Fruit fly (Drosophila melanogaster) whole organism, larva: ENCODE results near the gene Glut4EF.

Experiments
- noc ChIP-seq: fragments of 200-800 bp; sonication (Bioruptor generic); optimal IDR thresholded peaks from 3 replicates; lab custom pipeline; 2019; ENCODE audit warnings: missing biosample characterization, mild to moderate bottlenecking, missing genetic modification characterization, moderate library complexity

Gene Glut4EF

DNA sequence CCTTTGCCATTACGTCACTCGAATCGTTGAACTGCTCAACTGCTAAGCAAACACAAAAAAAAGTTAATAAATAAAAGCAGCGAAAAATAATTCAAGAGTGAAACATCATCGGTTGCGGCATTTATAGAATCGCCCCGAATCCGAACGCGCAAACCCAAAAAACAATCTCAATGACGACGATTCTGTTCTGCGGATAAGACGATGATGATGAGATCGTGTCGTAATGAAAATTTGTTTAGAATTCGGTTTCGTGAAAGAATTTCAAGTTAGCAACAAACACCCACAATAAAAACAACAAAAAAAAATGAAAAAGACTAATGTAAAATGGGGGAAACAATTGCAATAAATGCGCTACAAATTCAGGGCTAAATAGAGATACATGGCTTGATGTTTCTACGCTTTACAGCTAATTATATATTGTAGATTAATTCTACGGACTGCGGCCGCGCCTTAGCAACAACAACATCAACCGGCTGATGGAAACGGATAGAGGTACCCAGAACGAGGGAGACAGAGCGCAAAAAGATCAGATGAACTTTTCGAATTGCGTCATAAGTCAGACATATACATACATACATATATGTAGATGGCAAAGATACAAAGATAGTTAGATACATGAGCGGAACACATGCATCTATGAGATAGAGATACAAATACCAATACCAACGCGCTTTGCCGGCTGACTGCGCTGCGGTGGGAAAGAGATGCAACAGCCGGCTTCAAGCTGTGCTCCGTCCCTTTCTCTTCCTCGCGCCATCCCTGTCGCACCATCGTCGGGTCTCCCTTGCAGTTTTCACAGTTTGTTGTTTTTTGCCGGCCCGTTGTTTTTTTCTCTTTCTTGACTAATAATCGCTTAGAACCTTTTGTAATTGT, 2.9 kb downstream of the Glut4EF start:
- no peak for TF ChIP-seq noc

DNA sequence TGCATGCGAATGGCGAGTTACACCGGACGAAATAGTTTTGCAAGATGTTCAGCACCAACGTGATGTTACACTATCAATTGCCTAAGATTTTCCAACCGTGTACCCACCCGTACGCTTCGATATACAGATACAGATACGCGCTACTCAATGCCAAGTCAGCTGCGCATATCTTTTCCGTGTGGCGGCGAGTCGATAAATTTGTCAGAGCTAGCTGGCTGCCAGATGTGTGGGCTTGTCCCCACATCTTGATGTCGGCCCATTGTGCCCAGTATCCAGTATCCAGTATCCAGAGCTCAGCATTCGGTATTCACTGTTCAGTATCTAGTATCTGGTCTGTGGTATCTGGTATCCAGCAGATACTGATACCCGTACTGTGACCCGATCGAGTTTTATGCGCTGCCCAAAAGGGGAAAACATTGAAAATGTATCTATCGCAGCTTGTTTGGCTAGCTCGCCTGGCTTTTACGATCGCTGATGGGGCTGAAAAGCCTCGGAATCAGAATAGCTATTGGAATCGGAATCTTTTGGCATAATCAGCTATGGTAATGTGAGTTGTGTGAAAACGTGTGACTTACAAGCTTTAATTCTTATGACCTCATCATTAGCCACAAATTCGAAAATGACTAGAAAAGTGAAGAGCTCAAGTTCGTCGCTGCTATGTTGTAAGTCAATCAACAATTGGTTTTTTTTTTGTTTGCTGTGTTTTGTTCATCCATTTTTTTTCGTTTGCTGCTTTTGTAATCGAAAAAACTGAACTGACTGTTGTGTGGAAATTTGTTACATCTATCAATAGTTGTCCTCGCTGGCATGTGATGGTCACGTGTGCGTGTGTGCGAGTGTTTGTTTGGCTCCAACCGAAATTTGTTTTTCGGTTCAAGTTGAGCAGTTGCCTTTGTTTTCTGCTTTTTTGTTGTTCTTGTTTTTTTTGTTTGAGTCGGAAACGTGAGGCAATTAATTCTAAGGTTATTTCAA, 3.8 kb downstream of the Glut4EF start:
- TF ChIP-seq noc, result no peak

DNA sequence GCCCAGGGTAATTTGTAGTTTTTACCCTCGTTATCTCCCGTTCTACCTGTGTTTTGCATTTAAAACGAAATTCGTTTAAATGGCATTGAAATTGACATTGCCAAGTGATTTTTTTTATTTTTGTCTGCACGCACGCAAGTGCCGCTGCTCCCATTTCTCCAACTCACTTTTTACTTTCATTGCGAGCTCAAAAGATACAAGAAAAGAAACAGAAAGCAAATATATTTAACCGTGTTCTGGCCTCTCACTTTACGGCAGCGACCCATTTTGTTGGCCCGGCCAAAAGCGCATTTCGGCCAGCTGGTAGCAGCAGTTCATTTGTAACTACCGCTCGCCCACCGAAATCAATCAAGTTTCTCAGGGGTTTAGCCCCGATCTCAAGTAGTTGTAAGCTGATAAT, 4.8 kb downstream of the Glut4EF start:
- no peak for TF ChIP-seq noc

DNA sequence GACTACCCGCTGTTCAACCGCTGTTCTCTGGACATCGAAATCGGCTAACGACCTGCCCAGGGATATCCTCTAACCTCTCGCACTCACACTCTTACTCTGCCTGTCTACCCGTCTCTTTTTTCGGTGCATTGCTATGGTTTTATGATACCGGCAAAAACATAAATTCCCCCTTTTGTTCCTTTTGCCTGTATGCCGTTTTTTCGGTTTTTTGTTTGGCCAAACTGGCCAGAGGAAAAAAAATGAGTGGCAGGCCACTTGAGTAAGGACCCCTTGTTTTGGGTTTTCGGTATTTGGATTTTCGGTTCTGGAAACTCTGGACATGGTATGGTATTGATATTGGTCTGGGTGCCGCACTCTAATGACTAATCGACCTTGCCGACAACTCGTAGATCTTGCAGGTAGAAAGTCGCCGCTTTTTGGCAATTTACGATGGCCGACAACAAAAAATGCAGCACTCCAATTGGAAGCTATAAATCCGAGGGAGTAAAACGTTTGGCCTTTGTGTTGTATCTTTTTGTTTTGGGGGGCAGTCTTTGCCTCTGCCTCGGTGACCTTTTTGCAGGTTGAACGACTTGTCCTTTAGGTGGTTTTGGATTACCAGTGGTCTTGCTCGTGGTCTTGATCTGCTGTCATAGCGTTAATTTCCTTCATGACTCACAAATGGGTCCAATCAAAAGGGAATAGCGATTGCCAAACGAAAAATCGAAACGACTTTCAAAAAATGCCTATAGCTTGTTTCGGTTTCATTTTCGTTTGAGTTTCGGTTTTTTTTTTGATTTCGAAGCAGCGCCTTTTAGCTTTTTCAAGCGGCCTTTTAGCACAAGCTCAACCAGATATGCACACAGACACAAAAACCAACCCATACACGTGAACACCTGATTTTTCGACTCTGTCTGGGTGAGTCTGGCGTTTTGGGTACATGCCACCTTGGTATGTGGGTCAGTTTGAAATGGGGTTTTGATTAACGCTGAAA, 5.7 kb downstream of the Glut4EF start:
- no peak for TF ChIP-seq noc

DNA sequence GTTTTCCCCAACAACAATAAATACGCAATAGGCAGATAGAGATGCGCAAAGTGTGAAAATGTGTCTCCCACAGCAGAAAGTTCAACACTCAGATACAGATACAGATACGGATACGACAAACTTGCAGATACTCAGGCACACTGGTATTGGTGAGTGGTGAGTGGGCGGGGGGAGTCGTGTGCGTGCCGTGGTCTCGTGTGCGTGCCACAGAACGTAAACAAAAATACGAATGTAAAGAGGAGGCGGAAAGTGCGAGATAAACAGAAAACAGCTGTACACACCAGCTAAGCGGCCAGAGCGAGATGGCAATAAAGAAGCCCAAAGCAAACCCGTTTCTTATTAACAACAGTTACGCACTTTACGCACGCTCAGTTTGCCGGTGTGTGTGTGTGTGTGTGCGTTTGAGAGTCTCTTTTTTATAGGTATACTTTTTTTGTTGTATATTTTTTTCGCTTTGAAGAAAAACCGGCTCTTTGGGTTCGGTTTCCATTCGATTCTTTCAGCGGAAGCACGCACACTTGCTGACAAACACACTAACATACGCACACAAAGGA, 6.9 kb downstream of the Glut4EF start:
- TF ChIP-seq noc, result peak; percentile 44

DNA sequence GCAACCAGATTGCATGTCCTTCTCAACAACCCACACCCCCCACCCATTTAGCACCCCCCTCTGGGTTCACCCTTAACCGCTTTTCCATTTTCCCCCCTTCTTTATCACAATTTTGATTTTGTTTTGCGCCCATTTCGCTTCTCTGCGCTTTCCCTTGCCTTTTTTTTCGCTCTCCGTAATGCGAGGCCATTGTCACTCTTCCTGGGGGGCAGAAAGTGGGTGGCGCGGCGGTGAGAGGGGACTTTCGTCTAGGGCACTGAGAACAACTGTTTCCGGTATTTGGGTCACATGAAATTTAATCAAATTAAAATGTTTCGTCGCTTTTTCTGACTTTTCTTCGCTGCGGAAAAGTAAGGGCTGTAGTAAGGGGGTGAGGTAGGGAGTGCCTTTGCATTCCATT, 7.5 kb downstream of the Glut4EF start:
- TF ChIP-seq noc, result no peak

DNA sequence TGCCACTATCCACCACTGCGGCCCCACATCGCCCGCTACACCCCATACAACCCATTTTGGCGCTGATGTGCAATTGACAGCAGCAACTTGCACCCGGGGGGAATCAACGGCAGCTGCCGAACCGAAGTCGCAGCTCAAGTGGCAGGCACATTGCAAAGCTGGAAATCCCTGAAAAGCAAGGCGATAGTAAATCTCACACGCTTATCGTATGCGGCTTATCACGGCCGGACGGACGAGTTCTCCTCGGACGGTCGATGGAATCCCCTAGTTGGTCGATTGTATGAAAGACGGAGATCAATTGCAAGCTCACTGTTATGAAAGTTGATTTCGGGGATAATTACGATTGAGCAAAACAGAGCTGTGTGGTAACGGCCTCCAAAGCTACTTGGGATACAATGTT, 8.3 kb downstream of the Glut4EF start:
- TF ChIP-seq noc, result no peak

DNA sequence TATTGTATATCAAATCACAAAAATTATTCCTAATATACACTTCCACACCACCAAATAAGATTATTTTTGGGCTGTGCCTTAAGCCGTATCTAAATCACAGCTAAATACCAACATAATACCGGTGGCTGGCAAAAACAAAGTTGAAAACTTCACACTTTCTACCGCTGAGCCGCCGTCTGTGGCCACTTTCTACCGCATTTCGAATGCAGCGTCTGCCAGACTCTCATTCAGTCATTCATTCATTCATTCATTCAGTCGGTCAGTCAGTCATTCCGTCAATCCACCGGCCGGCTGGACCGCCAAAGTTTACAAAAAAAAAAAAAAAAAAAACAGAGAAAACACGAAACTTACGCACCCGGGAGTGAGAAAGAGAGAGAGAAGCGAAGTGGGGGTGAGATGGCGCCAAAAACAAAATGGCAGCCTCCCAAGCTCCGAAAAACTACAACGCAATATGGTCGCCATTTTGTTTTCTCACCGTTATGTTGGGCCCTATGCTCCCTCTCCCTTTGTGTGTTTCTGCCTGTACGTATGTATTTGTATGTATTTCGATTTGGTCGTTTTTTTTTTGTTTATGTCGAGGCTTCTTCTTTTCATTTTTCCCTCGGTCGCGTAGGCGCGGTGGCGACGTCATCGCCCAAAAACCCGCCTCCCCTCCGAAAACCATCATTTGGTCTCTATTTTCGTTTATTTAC, 8.9 kb downstream of the Glut4EF start:
- no peak for TF ChIP-seq noc

DNA sequence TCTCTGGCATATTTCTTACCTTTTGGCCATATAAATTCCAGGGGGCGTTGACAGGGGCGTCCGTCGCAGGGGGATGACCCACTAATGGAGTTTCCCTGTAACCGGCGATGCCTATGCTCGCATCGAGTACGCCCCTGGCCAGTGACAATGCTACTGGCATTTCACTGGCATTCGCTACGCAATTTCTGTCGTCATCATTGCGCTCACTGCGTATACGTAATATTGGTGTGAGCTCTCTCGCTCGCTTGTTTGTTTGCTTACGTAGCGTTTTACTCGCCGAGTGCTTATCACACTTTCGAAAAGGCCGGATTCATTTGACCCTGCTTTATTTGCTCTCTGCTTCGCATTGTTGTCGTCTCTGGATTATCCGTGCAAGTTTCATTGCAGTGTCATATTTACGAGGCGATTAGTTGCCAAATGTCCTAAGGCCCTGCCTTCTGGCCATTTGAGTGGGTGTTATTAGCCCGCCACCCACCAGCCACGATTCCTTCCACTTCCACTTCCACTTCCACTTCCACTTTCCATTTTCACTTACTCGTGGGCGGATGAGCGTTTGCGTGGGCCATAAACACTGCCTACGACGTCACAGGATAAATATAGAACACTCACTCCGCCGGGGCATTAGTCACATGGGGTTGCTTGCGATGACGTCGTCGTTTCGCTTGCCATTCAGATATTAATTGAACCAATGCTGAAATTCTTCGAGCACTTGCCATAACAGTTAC, 10.1 kb downstream of the Glut4EF start:
- peak; percentile 30 for TF ChIP-seq noc

DNA sequence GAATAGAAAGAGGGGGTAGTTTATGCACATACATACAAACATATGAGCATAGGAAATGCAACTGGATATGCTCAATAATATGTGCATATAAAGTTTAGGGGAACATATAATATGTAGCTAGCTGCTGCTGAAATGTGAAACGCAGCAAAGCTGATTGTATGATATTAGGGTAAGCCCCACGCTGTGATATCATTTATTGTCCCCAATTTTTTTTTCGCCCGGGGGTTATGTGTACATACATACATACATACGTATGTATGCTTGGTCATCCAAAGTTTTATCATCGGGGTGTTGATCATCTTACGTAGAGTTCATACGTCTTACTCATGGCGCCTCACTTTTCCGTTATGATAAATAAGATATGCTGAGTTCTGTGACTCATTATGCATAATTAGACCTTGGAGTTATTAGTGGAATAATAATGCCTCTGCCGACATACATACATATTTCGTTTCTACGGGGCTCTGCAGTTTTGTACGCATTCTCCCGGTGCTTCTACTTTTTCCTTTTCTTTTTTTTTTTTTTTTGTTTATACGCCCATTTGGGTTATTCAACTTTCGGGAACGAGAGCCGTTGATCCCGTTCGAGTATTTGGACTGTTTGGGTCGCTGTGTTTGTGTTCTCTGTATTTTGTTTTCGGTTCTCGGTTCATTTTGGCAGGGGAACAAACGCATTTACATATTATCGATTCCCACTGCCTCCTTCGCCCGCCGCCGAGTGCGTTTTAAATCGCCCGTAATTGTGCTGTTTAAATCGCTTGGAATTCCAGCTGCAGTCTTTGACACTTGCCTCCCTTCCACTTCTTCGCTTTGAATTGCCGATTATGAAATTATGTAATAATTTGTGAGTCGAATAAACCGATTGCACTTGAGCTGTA, 11.2 kb downstream of the Glut4EF start:
- TF ChIP-seq noc, result no peak

DNA sequence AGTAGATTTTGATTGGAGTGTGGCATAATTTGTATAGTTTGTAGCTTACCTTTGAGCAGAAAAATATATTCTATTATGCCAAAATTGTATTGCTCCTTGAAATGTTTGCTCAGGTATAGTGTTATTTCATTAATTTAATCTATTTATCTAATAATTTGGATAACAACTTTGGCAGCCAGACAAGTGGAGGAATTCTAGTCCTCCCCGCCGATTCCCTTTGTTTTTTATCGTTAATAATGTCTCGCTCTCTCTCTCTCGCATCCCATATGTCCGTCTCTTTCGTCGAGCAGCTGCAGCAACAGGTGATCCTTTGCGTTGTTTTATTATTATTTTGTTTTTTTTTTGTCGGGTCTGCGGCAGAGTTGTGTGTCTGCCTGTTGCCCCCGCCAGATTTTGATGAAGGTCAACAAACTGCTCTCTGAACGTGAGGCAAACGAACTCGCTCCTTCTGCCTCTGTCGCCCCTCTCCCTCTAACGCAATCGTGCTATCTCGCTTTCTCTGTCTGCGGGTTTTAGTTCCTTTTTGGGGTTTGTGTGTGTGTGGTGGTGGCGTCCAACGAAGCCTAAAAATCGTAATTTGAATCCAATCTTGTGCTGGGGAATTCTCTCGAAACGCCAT, 12.0 kb downstream of the Glut4EF start:
- TF ChIP-seq noc, result no peak

DNA sequence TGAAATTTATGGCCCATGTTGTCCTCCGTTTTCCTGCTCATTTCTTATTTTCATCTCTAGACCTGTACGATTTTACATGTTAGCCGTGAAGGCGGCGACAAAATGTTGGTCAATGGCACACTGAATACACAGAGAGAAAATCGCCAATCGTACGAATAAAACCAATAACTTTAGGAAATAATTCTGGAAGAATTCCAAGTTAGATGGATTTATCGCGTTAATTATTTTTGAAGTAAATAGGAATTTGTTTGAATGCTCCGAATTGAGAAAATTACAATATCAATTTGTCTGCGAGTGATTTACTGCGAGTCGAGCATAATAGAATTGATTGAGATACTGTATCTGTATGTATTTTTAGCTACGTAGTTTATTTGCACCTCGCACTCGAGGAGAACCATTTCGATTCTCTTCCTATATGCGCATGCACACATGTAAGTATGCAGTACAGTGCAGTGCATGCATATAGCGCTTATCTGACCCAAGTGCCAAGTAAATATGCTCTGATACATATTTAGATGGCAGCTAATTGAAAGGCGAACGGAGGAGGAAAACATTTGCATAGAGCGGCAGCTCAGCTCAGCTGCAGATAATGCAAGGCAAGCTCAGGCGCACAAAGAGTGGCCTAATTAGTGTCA, 14.3 kb downstream of the Glut4EF start:
- TF ChIP-seq noc, result no peak

DNA sequence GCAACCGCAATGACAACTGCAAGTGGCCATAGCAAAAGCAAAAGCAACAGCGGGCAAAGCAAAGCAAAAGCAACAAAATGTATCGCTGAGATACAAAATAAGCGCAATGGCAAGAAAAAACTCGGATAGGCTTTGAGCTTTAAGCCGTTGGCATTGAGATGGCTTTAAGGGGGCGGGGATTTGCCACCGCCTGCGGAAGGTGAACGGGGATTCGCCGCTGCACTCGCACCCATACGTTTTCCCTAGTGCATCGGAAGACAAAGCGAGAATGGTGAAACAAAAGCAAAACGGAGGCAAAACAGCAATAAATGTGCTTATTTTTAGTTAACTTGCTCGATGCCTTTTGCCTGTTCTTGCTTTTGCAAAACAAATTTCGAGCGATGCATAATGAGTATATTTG, 15.3 kb downstream of the Glut4EF start:
- TF ChIP-seq noc, result no peak
